Fruit fly (Drosophila melanogaster): ENCODE data around the gene Nf-YC.
A peak's percentile ranks its signal among the peaks of the same experiment; 100 is the strongest.

The Nf-YC gene

DNA sequence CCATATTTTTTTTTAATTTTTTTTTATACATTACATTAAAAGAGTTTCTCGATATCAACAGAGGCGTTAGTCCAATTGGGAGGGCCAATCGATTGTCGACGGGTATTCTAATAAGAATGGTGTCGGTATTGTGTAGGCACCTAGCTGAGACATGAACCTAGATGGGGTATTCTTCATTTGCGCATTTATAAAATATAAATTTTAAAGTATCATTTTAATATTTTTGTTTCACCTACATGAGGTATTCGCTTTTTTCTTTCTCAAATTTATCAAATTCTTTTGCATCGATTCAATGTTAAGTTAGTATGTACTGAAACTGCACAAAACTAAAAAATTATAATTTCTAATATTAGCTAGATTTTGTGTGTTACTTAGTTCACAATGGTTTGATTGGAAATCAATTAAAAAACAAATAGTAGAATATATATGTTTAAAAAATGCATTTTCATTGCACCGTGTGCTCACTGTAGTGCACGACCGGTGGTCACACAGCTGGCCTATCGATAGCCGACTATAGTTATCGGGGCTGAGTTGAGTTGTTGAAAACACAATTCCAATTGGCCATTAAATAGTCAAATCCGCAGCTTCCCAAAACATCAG is 23.2 kb upstream of the Nf-YC start, which contains the start of the genes CG14435 and Tmf (continued):
- peak; percentile 85 for TF ChIP-seq CG10631 (GFP tag; optimal IDR thresholded peaks at IDR 0.05)
- TF ChIP-seq dsx (GFP tag; optimal IDR thresholded peaks at IDR 0.05; ENCODE audit: poor library complexity, severe bottlenecking): peak; percentile 69
- peak; percentile 68 for TF ChIP-seq Sox14 (GFP tag; optimal IDR thresholded peaks at IDR 0.05)
- TF ChIP-seq Eip93F (GFP tag; optimal IDR thresholded peaks at IDR 0.05): peak; percentile 51
- TF ChIP-seq CG6854 (GFP tag; optimal IDR thresholded peaks at IDR 0.05): peak; percentile 14
- TF ChIP-seq acj6 (GFP tag; optimal IDR thresholded peaks at IDR 0.05): peak; percentile 78
- peak; percentile 23 to 64 for TF ChIP-seq salr (GFP tag; optimal IDR thresholded peaks at IDR 0.05)
- peak; percentile 72 for TF ChIP-seq Eip75B (GFP tag; optimal IDR thresholded peaks at IDR 0.05)
- TF ChIP-seq CG1621 (tag; optimal IDR thresholded peaks at IDR 0.05): peak; percentile 20
- peak; percentile 78 for TF ChIP-seq OdsH (GFP tag; optimal IDR thresholded peaks at IDR 0.05)
- no peak for TF ChIP-seq CG6276 (GFP tag; optimal IDR thresholded peaks at IDR 0.05)
- TF ChIP-seq CG11902 (GFP tag; optimal IDR thresholded peaks at IDR 0.05): peak; percentile 63
- TF ChIP-seq Lpt (GFP tag; optimal IDR thresholded peaks at IDR 0.05): peak; percentile 63
- TF ChIP-seq CG7368 (GFP tag; optimal IDR thresholded peaks at IDR 0.05): peak; percentile 31
- peak; percentile 80 for TF ChIP-seq Met (GFP tag; optimal IDR thresholded peaks at IDR 0.05)
- peak; percentile 73 for TF ChIP-seq CG8632 (GFP tag; optimal IDR thresholded peaks at IDR 0.05)
- TF ChIP-seq eg (GFP tag; IDR thresholded peaks at IDR 0.05): peak; percentile 80
- peak; percentile 73 for TF ChIP-seq CG4318 (GFP tag; optimal IDR thresholded peaks at IDR 0.05)
- peak; percentile 79 for TF ChIP-seq pdm3 (GFP tag; optimal IDR thresholded peaks at IDR 0.05)

DNA sequence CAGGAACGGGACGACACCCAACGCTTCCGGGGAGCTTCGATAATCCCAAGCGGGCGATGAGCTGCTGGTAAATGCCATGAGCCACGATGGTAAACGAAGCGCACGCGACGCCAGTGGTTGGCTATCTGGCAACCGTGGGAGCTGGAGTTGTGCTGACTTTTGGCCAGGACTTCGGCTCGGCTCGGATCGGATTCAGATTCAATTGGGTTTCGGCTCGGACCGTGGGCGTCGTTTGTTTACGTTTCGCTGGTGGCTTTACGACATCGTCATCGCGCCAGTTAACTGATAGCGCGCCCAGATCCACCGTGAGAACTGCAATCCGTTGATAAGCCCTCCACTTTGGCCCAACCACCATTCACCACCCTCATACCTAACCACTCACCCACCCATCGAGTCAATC is 11.9 kb upstream of the Nf-YC start, which contains the start of gene mAChR-C:
TSS of gene mAChR-C (minus strand) at position 101 of the 400 bp plus-strand sequence.
- TF ChIP-seq CG3032 (tag; optimal IDR thresholded peaks at IDR 0.05) (no peak), vri (GFP tag; optimal IDR thresholded peaks at IDR 0.05) (no peak), cyc (GFP tag; optimal IDR thresholded peaks at IDR 0.05) (no peak), Hr39 (GFP tag; optimal IDR thresholded peaks at IDR 0.05) (no peak), Hr38 (GFP tag; optimal IDR thresholded peaks at IDR 0.05) (no peak), svp (GFP tag) (no peak), ss (GFP tag; optimal IDR thresholded peaks at IDR 0.05) (no peak), Smox (GFP tag; optimal IDR thresholded peaks at IDR 0.05) (no peak), CG10669 (GFP tag; optimal IDR thresholded peaks at IDR 0.05) (no peak), net (GFP tag; optimal IDR thresholded peaks at IDR 0.05) (no peak), CG6854 (GFP tag; optimal IDR thresholded peaks at IDR 0.05) (no peak)

DNA sequence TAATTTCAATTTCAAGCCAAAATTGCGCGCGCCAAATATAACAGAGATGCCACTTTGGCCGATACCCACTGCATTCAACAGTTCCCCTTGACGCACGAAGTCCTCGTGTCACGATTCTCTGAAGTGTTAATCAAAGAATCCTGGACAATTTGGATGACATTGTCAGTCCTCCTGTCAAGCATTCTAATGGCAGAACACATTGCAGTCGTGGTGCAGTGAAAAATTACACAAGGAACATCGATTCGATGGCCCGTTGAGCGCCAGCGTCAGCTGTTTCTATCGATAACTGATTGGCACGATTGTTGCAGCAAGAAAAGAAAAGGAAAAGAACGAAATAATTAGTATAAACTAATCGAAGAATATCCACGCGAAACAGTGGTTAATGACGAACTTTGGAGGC is 3.5 kb upstream of the Nf-YC start, which contains the start of gene nonC:
TSS of gene nonC (plus strand) at position 294 of the 400 bp plus-strand sequence.
- TF ChIP-seq CG3032 (tag; optimal IDR thresholded peaks at IDR 0.05) (no peak), CG31627 (GFP tag; optimal IDR thresholded peaks at IDR 0.05) (no peak), eg (GFP tag; IDR thresholded peaks at IDR 0.05) (no peak), CG10669 (GFP tag; optimal IDR thresholded peaks at IDR 0.05) (no peak), Hr38 (GFP tag; optimal IDR thresholded peaks at IDR 0.05) (no peak), fd85E (GFP tag; optimal IDR thresholded peaks at IDR 0.05) (no peak)

DNA sequence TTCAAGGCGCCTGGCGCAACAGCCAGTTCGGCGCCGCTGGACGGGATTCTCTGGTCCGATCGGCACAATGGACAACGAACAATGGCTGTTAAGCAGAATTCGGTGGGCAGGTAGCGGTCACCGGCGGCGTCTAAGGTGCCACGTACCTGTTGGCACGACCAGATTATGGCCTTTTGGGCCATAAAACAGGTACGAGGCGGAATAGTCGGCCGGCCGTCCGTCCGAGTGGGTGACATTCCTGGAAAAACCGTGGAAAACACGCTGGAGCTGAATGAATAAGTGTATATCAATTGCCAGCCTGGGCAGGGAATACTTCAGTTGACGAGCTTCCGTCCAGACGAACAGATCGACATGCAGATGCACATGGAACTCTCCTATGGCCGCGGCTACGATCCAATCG is 2.2 kb upstream of the Nf-YC start, which contains the start of gene Atx-1:
TSS of gene Atx-1 (plus strand) at position 301 of the 400 bp plus-strand sequence.
- no peak for TF ChIP-seq vri (GFP tag; optimal IDR thresholded peaks at IDR 0.05)
- TF ChIP-seq Sox15 (GFP tag; optimal IDR thresholded peaks at IDR 0.05): no peak
- no peak for TF ChIP-seq svp (GFP tag)
- TF ChIP-seq Eip75B (GFP tag; optimal IDR thresholded peaks at IDR 0.05): no peak
- no peak for TF ChIP-seq CG6792 (GFP tag; optimal IDR thresholded peaks at IDR 0.05)

DNA sequence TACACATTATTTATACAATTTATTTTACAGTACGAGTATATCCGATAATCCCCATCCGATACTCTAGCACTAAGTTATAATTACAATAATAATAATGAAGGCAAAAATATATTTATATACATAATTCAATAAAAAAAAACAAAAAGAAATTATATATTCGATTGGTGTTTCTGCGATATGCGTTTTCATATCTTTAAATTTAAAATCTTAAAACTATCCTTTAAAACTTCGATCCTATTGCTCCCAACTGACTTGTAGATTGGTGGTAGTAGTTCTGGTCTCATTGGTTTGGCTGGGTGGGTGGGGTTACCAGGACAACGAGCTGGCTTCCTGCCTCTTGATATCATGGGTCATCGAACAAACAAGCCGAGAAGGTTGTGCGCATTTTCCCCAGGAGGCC is 7.0 kb downstream of the Nf-YC start, which contains the start of gene iav:
TSS of gene iav (plus strand) at position 301 of the 400 bp plus-strand sequence.
- no peak for TF ChIP-seq CG10669 (GFP tag; optimal IDR thresholded peaks at IDR 0.05)
- TF ChIP-seq CG8119 (GFP tag; IDR thresholded peaks at IDR 0.05): no peak
